Fruit fly (Drosophila melanogaster): ENCODE measurements around the gene CG2854.
A peak's percentile ranks its signal among the peaks of the same experiment; 100 is the strongest.

CG2854 gene

DNA sequence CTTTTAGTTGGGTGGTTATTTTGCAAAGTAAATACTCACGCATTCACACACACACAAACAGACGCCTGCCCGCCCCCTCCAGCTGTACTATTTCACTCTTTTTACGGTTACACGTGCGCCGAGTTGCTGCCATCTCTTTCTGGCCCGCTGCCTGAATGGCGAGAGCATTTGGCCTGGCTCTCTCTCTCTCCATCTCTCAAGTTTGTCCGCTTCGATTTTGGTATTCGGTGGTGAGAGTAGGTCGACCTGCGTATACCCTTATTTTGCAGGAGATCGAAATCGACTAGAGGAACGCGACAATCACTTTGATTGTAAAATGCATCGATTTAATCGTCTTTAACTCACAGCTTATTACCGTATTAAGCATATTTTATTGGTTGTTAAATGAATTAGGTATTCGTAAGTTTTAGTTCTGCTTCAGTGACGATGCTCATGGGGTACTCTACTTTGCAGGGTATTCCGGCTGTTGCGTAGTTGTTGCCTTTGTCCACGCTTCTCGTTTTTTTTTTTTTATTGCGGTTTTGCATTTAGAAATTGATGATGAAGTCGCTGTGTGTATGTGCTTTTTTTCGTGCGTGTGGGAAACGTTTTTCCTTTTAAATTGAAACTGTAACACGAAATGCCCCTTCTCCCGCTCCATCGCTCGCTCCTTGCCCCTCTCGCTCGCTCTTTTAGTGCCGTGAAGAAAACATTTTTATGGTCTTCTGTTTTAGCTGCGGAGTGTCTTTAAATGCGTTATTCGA is 23.0 kb upstream of the CG2854 start (continued):
- TF ChIP-seq CG6854 (GFP tag; optimal IDR thresholded peaks at IDR 0.05): peak; percentile 68
- TF ChIP-seq Sox14 (GFP tag; optimal IDR thresholded peaks at IDR 0.05): peak; percentile 94
- peak; percentile 87 for TF ChIP-seq CG15336 (GFP tag; IDR thresholded peaks at IDR 0.05)
- TF ChIP-seq Gug (GFP tag; IDR thresholded peaks at IDR 0.05): peak; percentile 64
- TF ChIP-seq vri (GFP tag; optimal IDR thresholded peaks at IDR 0.05): peak; percentile 88
- peak; percentile 75 for TF ChIP-seq Sox15 (GFP tag; optimal IDR thresholded peaks at IDR 0.05)
- TF ChIP-seq Ets96B (tag; optimal IDR thresholded peaks at IDR 0.05): peak; percentile 72
- TF ChIP-seq Hr38 (GFP tag; optimal IDR thresholded peaks at IDR 0.05): no peak
- peak; percentile 87 for TF ChIP-seq Hr39 (GFP tag; optimal IDR thresholded peaks at IDR 0.05)
- TF ChIP-seq topi (GFP tag; optimal IDR thresholded peaks at IDR 0.05): peak; percentile 92
- peak; percentile 87 for TF ChIP-seq CG31627 (GFP tag; optimal IDR thresholded peaks at IDR 0.05)
- peak; percentile 72 for TF ChIP-seq CG16779 (tag; optimal IDR thresholded peaks at IDR 0.05)
- TF ChIP-seq CG1621 (tag; optimal IDR thresholded peaks at IDR 0.05): peak; percentile 76
- TF ChIP-seq CG11762 (GFP tag; optimal IDR thresholded peaks at IDR 0.05; ENCODE audit: insufficient read depth): peak; percentile 72
- peak; percentile 81 for TF ChIP-seq CG8632 (GFP tag; optimal IDR thresholded peaks at IDR 0.05)
- TF ChIP-seq Met (GFP tag; optimal IDR thresholded peaks at IDR 0.05): peak; percentile 92
- peak; percentile 67 for TF ChIP-seq CG8319 (GFP tag; optimal IDR thresholded peaks at IDR 0.05)
- peak; percentile 79 for TF ChIP-seq CG9139 (GFP tag; optimal IDR thresholded peaks at IDR 0.05)
- TF ChIP-seq CG4318 (GFP tag; optimal IDR thresholded peaks at IDR 0.05): peak; percentile 71
- TF ChIP-seq ss (GFP tag; optimal IDR thresholded peaks at IDR 0.05): peak; percentile 80 to 83
- TF ChIP-seq Lpt (GFP tag; optimal IDR thresholded peaks at IDR 0.05): peak; percentile 85
- peak; percentile 89 for TF ChIP-seq pdm3 (GFP tag; optimal IDR thresholded peaks at IDR 0.05)
- peak; percentile 48 to 70 for TF ChIP-seq salr (GFP tag; optimal IDR thresholded peaks at IDR 0.05)
- peak; percentile 79 for TF ChIP-seq fd59A (GFP tag; optimal IDR thresholded peaks at IDR 0.05)
- peak; percentile 88 for TF ChIP-seq CG32006 (GFP tag; optimal IDR thresholded peaks at IDR 0.05)
- TF ChIP-seq Sox102F (GFP tag; optimal IDR thresholded peaks at IDR 0.05): peak; percentile 87
- TF ChIP-seq fd85E (GFP tag; optimal IDR thresholded peaks at IDR 0.05): peak; percentile 28
- TF ChIP-seq CG6163 (GFP tag; IDR thresholded peaks at IDR 0.05): peak; percentile 85
- TF ChIP-seq Ets21C (GFP tag; optimal IDR thresholded peaks at IDR 0.05): peak; percentile 82
- TF ChIP-seq Eip75B (GFP tag; optimal IDR thresholded peaks at IDR 0.05): peak; percentile 87
- TF ChIP-seq CG10631 (GFP tag; optimal IDR thresholded peaks at IDR 0.05): peak; percentile 83
- TF ChIP-seq eg (GFP tag; IDR thresholded peaks at IDR 0.05): peak; percentile 66
- TF ChIP-seq CG6792 (GFP tag; optimal IDR thresholded peaks at IDR 0.05): peak; percentile 82
- TF ChIP-seq cyc (GFP tag; optimal IDR thresholded peaks at IDR 0.05): peak; percentile 81

DNA sequence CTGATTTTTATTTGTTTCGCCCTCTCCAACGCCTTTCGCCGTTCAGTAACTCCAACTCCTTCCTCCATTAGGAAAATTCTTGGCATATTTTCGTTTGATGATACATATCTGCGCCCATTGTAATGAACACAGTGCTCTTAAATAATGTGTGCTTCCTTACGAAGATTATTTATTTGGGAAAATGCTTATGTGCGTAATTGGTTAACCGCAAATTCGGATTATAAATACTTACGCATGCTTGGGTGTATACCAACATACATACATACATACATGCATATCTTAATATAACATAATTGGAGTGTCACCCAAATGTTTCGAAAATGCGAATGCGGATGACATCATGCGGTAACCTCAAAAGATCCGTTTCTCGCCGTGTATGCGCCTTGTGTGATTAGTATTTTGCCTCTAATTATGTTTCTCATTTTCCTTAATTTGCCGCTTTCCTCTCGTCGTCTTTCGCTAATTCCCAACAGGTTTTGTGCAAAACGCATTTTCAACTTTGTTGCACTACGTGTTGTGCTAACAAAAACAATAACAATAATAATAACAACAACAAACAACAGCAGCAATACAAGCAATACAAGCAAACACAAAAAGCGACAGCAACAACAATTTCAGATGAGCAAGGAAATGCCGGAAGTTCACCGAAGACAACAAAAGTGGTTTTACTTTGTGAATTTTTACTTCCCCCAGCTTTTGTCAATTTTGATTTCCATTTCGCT is 22.3 kb upstream of the CG2854 start:
- TF ChIP-seq fd85E (GFP tag; optimal IDR thresholded peaks at IDR 0.05) (no peak), CG8119 (GFP tag; IDR thresholded peaks at IDR 0.05) (peak; percentile 25; the same call in 1 of the 3 replicates), Eip93F (GFP tag; optimal IDR thresholded peaks at IDR 0.05) (no peak), OdsH (GFP tag; optimal IDR thresholded peaks at IDR 0.05) (no peak), Eip78C (GFP tag) (peak; percentile 64), dsx (GFP tag; optimal IDR thresholded peaks at IDR 0.05; ENCODE audit: poor library complexity, severe bottlenecking) (peak; percentile 50), Hr39 (GFP tag; optimal IDR thresholded peaks at IDR 0.05) (no peak), CG7368 (GFP tag; optimal IDR thresholded peaks at IDR 0.05) (no peak), CG6276 (GFP tag; optimal IDR thresholded peaks at IDR 0.05) (peak; percentile 41), CG4318 (GFP tag; optimal IDR thresholded peaks at IDR 0.05) (peak; percentile 18), dac (GFP tag; optimal IDR thresholded peaks at IDR 0.05) (peak; percentile 2), CG32006 (GFP tag; optimal IDR thresholded peaks at IDR 0.05) (peak; percentile 44), achi (GFP tag; optimal IDR thresholded peaks at IDR 0.05) (peak; percentile 7), Hr4 (GFP tag; optimal IDR thresholded peaks at IDR 0.05) (peak; percentile 18)
